Fruit fly (Drosophila melanogaster) whole organism, embryonic: ENCODE results near the gene Blm.

ENCODE experiments used
- B-H2 ChIP-seq: fragments of 200-800 bp; sonication (Bioruptor generic); optimal IDR thresholded peaks from 2 replicates; lab custom pipeline; 2018; ENCODE audit warnings: missing biosample characterization, mild to moderate bottlenecking, missing genetic modification characterization
- CG10274 ChIP-seq: fragments of 200-800 bp; sonication (Bioruptor generic); optimal IDR thresholded peaks from 3 replicates; lab custom pipeline; 2017; ENCODE audit warnings: missing biosample characterization, mild to moderate bottlenecking, missing genetic modification characterization
- CG10462 ChIP-seq: fragments of 200-800 bp; sonication (Bioruptor generic); optimal IDR thresholded peaks from 2 replicates; lab custom pipeline; 2016; ENCODE audit warnings: missing biosample characterization, missing genetic modification characterization
- CG12071 ChIP-seq: fragments of 200-800 bp; sonication (Bioruptor generic); optimal IDR thresholded peaks from 3 replicates; lab custom pipeline; 2018; ENCODE audit warnings: missing biosample characterization, mild to moderate bottlenecking, missing genetic modification characterization
- CG12769 ChIP-seq: fragments of 200-800 bp; sonication (Bioruptor generic); optimal IDR thresholded peaks from 2 replicates; lab custom pipeline; 2019; ENCODE audit warnings: missing biosample characterization, mild to moderate bottlenecking, missing genetic modification characterization, moderate library complexity
- CG15514 ChIP-seq: fragments of 200-800 bp; sonication (Bioruptor generic); optimal IDR thresholded peaks from 3 replicates; lab custom pipeline; 2017; ENCODE audit warnings: missing biosample characterization, missing genetic modification characterization, mild to moderate bottlenecking, moderate library complexity, missing genetic modification reagents
- CG15601 ChIP-seq: fragments of 200-800 bp; sonication (Bioruptor generic); optimal IDR thresholded peaks from 3 replicates; lab custom pipeline; 2019; ENCODE audit warnings: missing biosample characterization, mild to moderate bottlenecking, missing genetic modification characterization, moderate library complexity
- CG16813 ChIP-seq: fragments of 200-800 bp; sonication (Bioruptor generic); IDR thresholded peaks from 3 replicates; pipeline ENCODE4 v1.3.6; 2022; ENCODE audit warnings: missing biosample characterization, missing genetic modification characterization; ENCODE audit not compliant: partially characterized antibody
- CG18599 ChIP-seq: fragments of 200-800 bp; sonication (Bioruptor generic); optimal IDR thresholded peaks from 3 replicates; lab custom pipeline; 2017; ENCODE audit warnings: missing biosample characterization, missing genetic modification characterization, mild to moderate bottlenecking, moderate library complexity, missing genetic modification reagents
- CG34376 ChIP-seq: fragments of 200-800 bp; sonication (Bioruptor generic); optimal IDR thresholded peaks from 2 replicates; lab custom pipeline; 2018; ENCODE audit warnings: missing biosample characterization, mild to moderate bottlenecking, missing genetic modification characterization
- CG5180 ChIP-seq: fragments of 200-800 bp; sonication (Bioruptor generic); optimal IDR thresholded peaks from 3 replicates; lab custom pipeline; 2017; ENCODE audit warnings: missing biosample characterization, missing genetic modification characterization, mild to moderate bottlenecking, moderate library complexity, missing genetic modification reagents
- CG7745 ChIP-seq: fragments of 200-800 bp; sonication (Bioruptor generic); optimal IDR thresholded peaks from 2 replicates; lab custom pipeline; 2018; ENCODE audit warnings: missing biosample characterization, mild to moderate bottlenecking, missing genetic modification characterization, moderate library complexity
- CG7839 ChIP-seq: fragments of 200-800 bp; sonication (Bioruptor generic); optimal IDR thresholded peaks from 3 replicates; lab custom pipeline; 2018; ENCODE audit warnings: missing biosample characterization, mild to moderate bottlenecking, missing genetic modification characterization, moderate library complexity
- CG9817 ChIP-seq: fragments of 200-800 bp; sonication (Bioruptor generic); optimal IDR thresholded peaks from 2 replicates; lab custom pipeline; 2018; ENCODE audit warnings: missing biosample characterization, mild to moderate bottlenecking, missing genetic modification characterization, moderate library complexity
- D19A ChIP-seq: fragments of 200-800 bp; optimal IDR thresholded peaks from 3 replicates; lab custom pipeline; 2019; ENCODE audit warnings: missing biosample characterization, mild to moderate bottlenecking, missing genetic modification characterization, moderate library complexity
- Deaf1 ChIP-seq: fragments of 200-800 bp; optimal IDR thresholded peaks from 3 replicates; lab custom pipeline; 2019; ENCODE audit warnings: missing biosample characterization, mild to moderate bottlenecking, missing genetic modification characterization, moderate library complexity
- Fer3 ChIP-seq: fragments of 200-800 bp; sonication (Bioruptor generic); optimal IDR thresholded peaks from 2 replicates; lab custom pipeline; 2018; ENCODE audit warnings: missing biosample characterization, mild to moderate bottlenecking, missing genetic modification characterization, moderate library complexity
- GATAe ChIP-seq: fragments of 200-800 bp; sonication (Bioruptor generic); conservative IDR thresholded peaks from 2 replicates; pipeline ENCODE4 v1.3.6; 2022; ENCODE audit warnings: missing biosample characterization, missing genetic modification characterization
- Gsc ChIP-seq: fragments of 200-800 bp; sonication (Bioruptor generic); IDR thresholded peaks from 2 replicates; pipeline ENCODE4 v1.3.6; 2022; ENCODE audit warnings: missing biosample characterization, missing genetic modification characterization
- H2.0 ChIP-seq: fragments of 200-800 bp; sonication (Bioruptor generic); IDR thresholded peaks from 2 replicates; pipeline ENCODE4 v1.3.6; 2022; ENCODE audit warnings: missing biosample characterization, missing genetic modification characterization
- HmgZ ChIP-seq: fragments of 200-800 bp; sonication (Bioruptor generic); optimal IDR thresholded peaks from 2 replicates; lab custom pipeline; 2018; ENCODE audit warnings: missing biosample characterization, mild to moderate bottlenecking, missing genetic modification characterization
- Hmr ChIP-seq: fragments of 200-800 bp; sonication (Bioruptor generic); optimal IDR thresholded peaks from 3 replicates; lab custom pipeline; 2017; ENCODE audit warnings: mild to moderate bottlenecking, missing biosample characterization, missing genetic modification reagents, missing genetic modification characterization
- Hr51 ChIP-seq, 2 experiments: fragments of 200-800 bp; sonication (Bioruptor generic); optimal IDR thresholded peaks; 2 replicates in 1 of 2; 3 replicates in 1 of 2; lab custom pipeline; 2016 to 2018; ENCODE audit warnings: missing biosample characterization in 2 of 2, missing genetic modification characterization in 2 of 2, mild to moderate bottlenecking in 1 of 2, moderate library complexity in 1 of 2
- Med ChIP-seq: fragments of 200-800 bp; sonication (Bioruptor generic); peaks from one replicate; lab custom pipeline; 2016; ENCODE audit warnings: missing biosample characterization, missing genetic modification characterization, mild to moderate bottlenecking, inconsistent platforms, moderate library complexity
- NK7.1 ChIP-seq: fragments of 200-800 bp; sonication (Bioruptor generic); optimal IDR thresholded peaks from 3 replicates; lab custom pipeline; 2016; ENCODE audit warnings: missing biosample characterization, missing genetic modification characterization
- Nf-YB ChIP-seq: fragments of 200-800 bp; sonication (Bioruptor generic); optimal IDR thresholded peaks from 3 replicates; lab custom pipeline; 2019; ENCODE audit warnings: missing biosample characterization, mild to moderate bottlenecking, missing genetic modification characterization, moderate library complexity
- Nf-YC ChIP-seq: fragments of 200-800 bp; optimal IDR thresholded peaks from 3 replicates; lab custom pipeline; 2019; ENCODE audit warnings: missing biosample characterization, mild to moderate bottlenecking, missing genetic modification characterization, moderate library complexity
- PHDP ChIP-seq: fragments of 200-800 bp; sonication (Bioruptor generic); optimal IDR thresholded peaks from 3 replicates; lab custom pipeline; 2018; ENCODE audit warnings: missing biosample characterization, mild to moderate bottlenecking, missing genetic modification characterization, moderate library complexity
- Pdp1 ChIP-seq, 2 experiments: fragments of 200-800 bp; sonication (Bioruptor generic); optimal IDR thresholded peaks; 3 replicates each; lab custom pipeline; 2016; ENCODE audit warnings: missing biosample characterization in 2 of 2, missing genetic modification characterization in 2 of 2, mild to moderate bottlenecking in 1 of 2, moderate library complexity in 1 of 2
- Rx ChIP-seq: fragments of 200-800 bp; sonication (Bioruptor generic); IDR thresholded peaks from 2 replicates; pipeline ENCODE4 v1.3.6; 2022; ENCODE audit warnings: missing biosample characterization, missing genetic modification characterization
- amos ChIP-seq: fragments of 200-800 bp; sonication (Bioruptor generic); IDR thresholded peaks from 2 replicates; pipeline ENCODE4 v1.3.6; 2022; ENCODE audit warnings: missing biosample characterization, missing genetic modification characterization; ENCODE audit not compliant: partially characterized antibody
- chinmo ChIP-seq: fragments of 200-800 bp; sonication (Bioruptor generic); IDR thresholded peaks from 4 replicates; pipeline ENCODE4 v1.3.6; 2022; ENCODE audit warnings: missing biosample characterization, missing genetic modification characterization; ENCODE audit not compliant: partially characterized antibody
- ci ChIP-seq: fragments of 200-800 bp; sonication (Bioruptor generic); IDR thresholded peaks from 3 replicates; pipeline ENCODE4 v1.3.6; 2022; ENCODE audit warnings: missing biosample characterization, missing genetic modification characterization
- cwo ChIP-seq: fragments of 200-800 bp; sonication (Bioruptor generic); optimal IDR thresholded peaks from 3 replicates; lab custom pipeline; 2017; ENCODE audit warnings: missing biosample characterization, missing genetic modification characterization, mild to moderate bottlenecking, moderate library complexity, missing genetic modification reagents
- exex ChIP-seq: fragments of 200-800 bp; sonication (Bioruptor generic); optimal IDR thresholded peaks from 4 replicates; lab custom pipeline; 2018; ENCODE audit warnings: missing biosample characterization, mild to moderate bottlenecking, missing genetic modification characterization, moderate library complexity
- eyg ChIP-seq: fragments of 200-800 bp; sonication (Bioruptor generic); optimal IDR thresholded peaks from 3 replicates; lab custom pipeline; 2016; ENCODE audit warnings: missing biosample characterization, missing genetic modification characterization
- ftz-f1 ChIP-seq: fragments of 200-800 bp; sonication (Bioruptor generic); optimal IDR thresholded peaks from 2 replicates; lab custom pipeline; 2016; ENCODE audit warnings: missing biosample characterization, missing genetic modification characterization
- her ChIP-seq: fragments of 200-800 bp; sonication (Bioruptor generic); optimal IDR thresholded peaks from 2 replicates; lab custom pipeline; 2016; ENCODE audit warnings: missing biosample characterization, missing genetic modification characterization
- lmd ChIP-seq: fragments of 200-800 bp; sonication (Bioruptor generic); IDR thresholded peaks from 2 replicates; pipeline ENCODE4 v1.3.6; 2022; ENCODE audit warnings: missing biosample characterization, missing genetic modification characterization
- org-1 ChIP-seq: fragments of 200-800 bp; sonication (Bioruptor generic); optimal IDR thresholded peaks from 2 replicates; lab custom pipeline; 2017; ENCODE audit warnings: missing biosample characterization, missing genetic modification characterization
- pan ChIP-seq, 4 experiments: fragments of >200 bp in 3 of 4; fragments of 200-800 bp in 1 of 4; sonication (Bioruptor generic) in 1 of 4; optimal IDR thresholded peaks in 3 of 4; IDR thresholded peaks in 1 of 4; 2 replicates each; pipeline versions ENCODE4 v1.3.6 to Lab custom; 2017 to 2022; ENCODE audit warnings: missing biosample characterization in 2 of 4, missing genetic modification characterization in 2 of 4, mixed read lengths in 1 of 4
- psq ChIP-seq: fragments of 200-800 bp; sonication (Bioruptor generic); optimal IDR thresholded peaks from 2 replicates; lab custom pipeline; 2017; ENCODE audit warnings: missing biosample characterization, missing genetic modification characterization
- repo ChIP-seq: fragments of 200-800 bp; sonication (Bioruptor generic); optimal IDR thresholded peaks from 2 replicates; lab custom pipeline; 2016; ENCODE audit warnings: missing biosample characterization, missing genetic modification characterization
- row ChIP-seq: fragments of 200-800 bp; sonication (Bioruptor generic); IDR thresholded peaks from 3 replicates; pipeline ENCODE4 v1.3.6; 2022; ENCODE audit warnings: missing biosample characterization, missing genetic modification characterization
- sd ChIP-seq: fragments of 200-800 bp; sonication (Bioruptor generic); optimal IDR thresholded peaks from 3 replicates; lab custom pipeline; 2018; ENCODE audit warnings: missing biosample characterization, mild to moderate bottlenecking, missing genetic modification characterization, moderate library complexity
- slbo ChIP-seq: fragments of 200-800 bp; sonication (Bioruptor generic); IDR thresholded peaks from 2 replicates; pipeline ENCODE4 v1.3.6; 2022; ENCODE audit warnings: missing biosample characterization, missing genetic modification characterization
- sug ChIP-seq: fragments of 200-800 bp; optimal IDR thresholded peaks from 2 replicates; lab custom pipeline; 2019; ENCODE audit warnings: missing biosample characterization, mild to moderate bottlenecking, missing genetic modification characterization, moderate library complexity

The Blm gene

DNA sequence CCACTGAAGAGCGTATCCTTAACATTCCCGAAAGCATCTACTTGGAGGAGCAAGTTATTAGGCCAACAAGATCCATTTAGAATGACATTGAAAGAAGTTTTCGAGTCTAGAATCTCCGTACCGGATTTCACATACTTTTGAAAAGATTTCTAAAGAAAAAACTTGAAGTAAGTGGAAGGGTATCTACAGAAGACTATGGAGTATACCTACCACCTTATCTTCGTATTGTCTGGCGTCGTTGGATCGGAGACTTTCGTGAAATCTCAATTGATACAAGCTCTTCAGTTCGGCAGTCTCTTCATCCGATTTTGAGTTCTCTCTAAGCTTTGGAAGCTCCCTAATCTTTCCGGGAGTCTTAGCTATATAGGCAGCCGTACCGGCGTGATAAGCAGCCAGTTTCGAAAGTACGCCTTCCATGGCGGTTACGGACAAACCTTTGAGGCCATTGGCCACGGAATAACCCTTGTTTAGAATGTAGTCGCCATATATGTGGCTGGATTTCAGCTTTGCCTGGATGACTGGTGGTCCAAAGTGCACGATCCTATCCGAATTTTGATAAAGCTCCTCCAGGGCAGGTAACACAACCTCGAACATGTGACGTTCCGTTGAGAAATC, 50.6 kb downstream of the Blm start (continued):
- TF ChIP-seq NK7.1 (GFP tag; lab: Kevin White, UChicago) (no peak), H2.0 (no peak), repo (GFP tag; lab: Kevin White, UChicago) (no peak), lmd (no peak), CG15601 (tag; lab: Kevin White, UChicago) (no peak), CG12769 (peak; percentile 60), CG7745 (tag; lab: Kevin White, UChicago) (no peak), Gsc (GFP tag; lab: Robert Waterston, UW) (no peak), sd (tag; lab: Kevin White, UChicago) (no peak), CG7839 (no peak), Rx (GFP tag; lab: Robert Waterston, UW) (no peak), D19A (tag; lab: Kevin White, UChicago) (peak; percentile 82), CG12071 (GFP tag; lab: Kevin White, UChicago) (no peak), row (GFP tag; lab: Robert Waterston, UW) (peak; percentile 49; the same call in 2 of the 3 replicates), CG10462 (GFP tag; lab: Kevin White, UChicago) (no peak), CG16813 (GFP tag; lab: Robert Waterston, UW) (no peak), cwo (GFP tag; lab: Kevin White, UChicago) (no peak), Hr51 (GFP tag; optimal IDR thresholded peaks at IDR 0.05; lab: Kevin White, UChicago) (no peak), GATAe (GFP tag; lab: Robert Waterston, UW) (peak; percentile 61; the same call in 1 of the 2 replicates), Med (GFP tag; lab: Kevin White, UChicago) (peak; percentile 75)
- TF ChIP-seq, all 482 proteins: peak for 11

dm6 chr3R:11689900-11690299, 51.7 kb downstream of the Blm start, which contains the start of gene CG6908:
TSS of gene CG6908 (minus strand) at chr3R:11690051.
- TF ChIP-seq psq (GFP tag; lab: Kevin White, UChicago) (no peak), eyg (no peak), CG10274 (no peak), Deaf1 (tag; lab: Kevin White, UChicago) (peak; percentile 68), sug (tag; lab: Kevin White, UChicago) (peak; percentile 99), PHDP (tag; lab: Kevin White, UChicago) (peak; percentile 11), ftz-f1 (GFP tag; lab: Kevin White, UChicago) (peak; percentile 1), org-1 (GFP tag; lab: Kevin White, UChicago) (no peak), CG12769 (peak; percentile 56), Fer3 (tag; lab: Kevin White, UChicago) (peak; percentile 27), exex (tag; lab: Kevin White, UChicago) (peak; percentile 68), CG18599 (GFP tag; lab: Kevin White, UChicago) (peak; percentile 10), her (GFP tag; lab: Kevin White, UChicago) (peak; percentile 50), pan (optimal IDR thresholded peaks at IDR 0.05; lab: Kevin White, UChicago) (no peak), pan (GFP tag; optimal IDR thresholded peaks at IDR 0.05 in 1 of 2, IDR thresholded peaks at IDR 0.05 in 1 of 2) (peak in 1 of 2 experiments; percentile 24), Hmr (peak; percentile 7), chinmo (peak; percentile 91; the same call in 3 of the 4 replicates), Nf-YB (peak; percentile 83), HmgZ (tag; lab: Kevin White, UChicago) (peak; percentile 44), ci (peak; percentile 39; the same call in 2 of the 3 replicates), sd (tag; lab: Kevin White, UChicago) (peak; percentile 34), CG9817 (tag; lab: Kevin White, UChicago) (no peak), amos (peak; percentile 21; the same call in 1 of the 2 replicates), slbo (GFP tag; lab: Robert Waterston, UW) (peak; percentile 33; the same call in 1 of the 2 replicates), Pdp1 (GFP tag; optimal IDR thresholded peaks at IDR 0.05; lab: Kevin White, UChicago) (peak in 1 of 2 experiments; percentile 46), Nf-YC (peak; percentile 84), CG34376 (GFP tag; lab: Kevin White, UChicago) (peak; percentile 46), CG5180 (no peak), CG15514 (peak; percentile 5), B-H2 (GFP tag; lab: Kevin White, UChicago) (peak; percentile 71)
